Fruit fly (Drosophila melanogaster) whole organism: ENCODE results near the gene AdamTS-B.
A peak's percentile ranks its signal among the peaks of the same experiment; 100 is the strongest.

Experiments used
- CG8478 ChIP-seq: fragments of >200 bp; optimal IDR thresholded peaks from 2 replicates; lab custom pipeline; 2018; ENCODE audit warnings: inconsistent platforms
- Dll ChIP-seq: fragments of >200 bp; optimal IDR thresholded peaks from 2 replicates; lab custom pipeline; 2017
- EcR ChIP-seq, 2 experiments: fragments of >200 bp; optimal IDR thresholded peaks; 2 replicates each; lab custom pipeline; 2017; ENCODE audit warnings: missing biosample characterization in 2 of 2, missing genetic modification characterization in 2 of 2, missing genetic modification reagents in 2 of 2
- pan ChIP-seq: fragments of >200 bp; optimal IDR thresholded peaks from 2 replicates; lab custom pipeline; 2017
- psq ChIP-seq: fragments of >200 bp; optimal IDR thresholded peaks from 2 replicates; lab custom pipeline; 2017
- usp ChIP-seq: fragments of >200 bp; optimal IDR thresholded peaks from 2 replicates; lab custom pipeline; 2017; ENCODE audit warnings: missing biosample characterization, missing genetic modification characterization, mixed read lengths

AdamTS-B gene

dm6 chrX:5724744-5725185 is 26.4 kb downstream of the AdamTS-B start:
- TF ChIP-seq CG8478 (lab: Kevin White, UChicago) = no peak
- no peak for TF ChIP-seq usp

- TF ChIP-seq CG8478 (lab: Kevin White, UChicago) = no peak
- TF ChIP-seq Dll (lab: Kevin White, UChicago) = no peak
- TF ChIP-seq EcR (GFP tag; optimal IDR thresholded peaks at IDR 0.05; lab: Kevin White, UChicago) = no peak
- TF ChIP-seq pan (lab: Kevin White, UChicago) = no peak
- TF ChIP-seq psq (lab: Kevin White, UChicago) = no peak
- TF ChIP-seq usp = no peak
Observed at dm6 chrX:5732440-5732839, 34.1 kb downstream of the AdamTS-B start, which contains the start of gene CG15773. Gene CG15773 (plus strand): TSS chrX:5732740.

dm6 chrX:5735268-5735941 is 37.0 kb downstream of the AdamTS-B start:
- TF ChIP-seq Dll (lab: Kevin White, UChicago) (no peak), CG8478 (lab: Kevin White, UChicago) (no peak), psq (lab: Kevin White, UChicago) (no peak), pan (lab: Kevin White, UChicago) (no peak), usp (no peak), EcR (GFP tag; optimal IDR thresholded peaks at IDR 0.05; lab: Kevin White, UChicago) (no peak)

dm6 chrX:5737157-5737556 is 38.8 kb downstream of the AdamTS-B start:
- no peak for TF ChIP-seq EcR (GFP tag; optimal IDR thresholded peaks at IDR 0.05; lab: Kevin White, UChicago)
- no peak for TF ChIP-seq usp
- TF ChIP-seq pan (lab: Kevin White, UChicago) = no peak
- no peak for TF ChIP-seq CG8478 (lab: Kevin White, UChicago)
- no peak for TF ChIP-seq psq (lab: Kevin White, UChicago)
- no peak for TF ChIP-seq Dll (lab: Kevin White, UChicago)

- TF ChIP-seq CG8478 (lab: Kevin White, UChicago) (no peak), psq (lab: Kevin White, UChicago) (no peak), usp (no peak), EcR (GFP tag; optimal IDR thresholded peaks at IDR 0.05; lab: Kevin White, UChicago) (no peak), pan (lab: Kevin White, UChicago) (no peak), Dll (lab: Kevin White, UChicago) (no peak)
Observed at dm6 chrX:5737676-5738220, 39.4 kb downstream of the AdamTS-B start, which contains the start of gene Snx27. Gene Snx27 (minus strand): TSS chrX:5738031.

dm6 chrX:5741625-5742024 is 43.3 kb downstream of the AdamTS-B start:
- no peak for TF ChIP-seq psq (lab: Kevin White, UChicago)

dm6 chrX:5744277-5744846 is 46.0 kb downstream of the AdamTS-B start:
- TF ChIP-seq usp = no peak
- TF ChIP-seq EcR (GFP tag; optimal IDR thresholded peaks at IDR 0.05; lab: Kevin White, UChicago) = no peak
- no peak for TF ChIP-seq psq (lab: Kevin White, UChicago)
- TF ChIP-seq CG8478 (lab: Kevin White, UChicago) = no peak
- no peak for TF ChIP-seq Dll (lab: Kevin White, UChicago)
- TF ChIP-seq pan (lab: Kevin White, UChicago) = no peak

- no peak for TF ChIP-seq Dll (lab: Kevin White, UChicago)
- TF ChIP-seq pan (lab: Kevin White, UChicago) = no peak
- TF ChIP-seq EcR (GFP tag; optimal IDR thresholded peaks at IDR 0.05; lab: Kevin White, UChicago) = no peak
- no peak for TF ChIP-seq psq (lab: Kevin White, UChicago)
- TF ChIP-seq CG8478 (lab: Kevin White, UChicago) = no peak
- no peak for TF ChIP-seq usp
Observed at dm6 chrX:5744992-5745732, 46.8 kb downstream of the AdamTS-B start.

dm6 chrX:5745840-5746815 is 47.8 kb downstream of the AdamTS-B start:
- TF ChIP-seq pan (lab: Kevin White, UChicago) = no peak
- TF ChIP-seq EcR (GFP tag; optimal IDR thresholded peaks at IDR 0.05; lab: Kevin White, UChicago) = no peak
- no peak for TF ChIP-seq usp
- no peak for TF ChIP-seq CG8478 (lab: Kevin White, UChicago)
- no peak for TF ChIP-seq psq (lab: Kevin White, UChicago)
- no peak for TF ChIP-seq Dll (lab: Kevin White, UChicago)

- TF ChIP-seq usp (no peak), Dll (lab: Kevin White, UChicago) (peak; percentile 58), CG8478 (lab: Kevin White, UChicago) (peak; percentile 65), EcR (GFP tag; optimal IDR thresholded peaks at IDR 0.05; lab: Kevin White, UChicago) (no peak), psq (lab: Kevin White, UChicago) (no peak), pan (lab: Kevin White, UChicago) (no peak)
Observed at dm6 chrX:5746864-5747861, 48.8 kb downstream of the AdamTS-B start, which contains the start of the genes IntS6 and Rtel1. Gene IntS6 (minus strand): TSS chrX:5747254. Gene Rtel1 (plus strand): TSS chrX:5747747.
